Fruit fly (Drosophila melanogaster): ENCODE results near the gene Acp63F.

DNA sequence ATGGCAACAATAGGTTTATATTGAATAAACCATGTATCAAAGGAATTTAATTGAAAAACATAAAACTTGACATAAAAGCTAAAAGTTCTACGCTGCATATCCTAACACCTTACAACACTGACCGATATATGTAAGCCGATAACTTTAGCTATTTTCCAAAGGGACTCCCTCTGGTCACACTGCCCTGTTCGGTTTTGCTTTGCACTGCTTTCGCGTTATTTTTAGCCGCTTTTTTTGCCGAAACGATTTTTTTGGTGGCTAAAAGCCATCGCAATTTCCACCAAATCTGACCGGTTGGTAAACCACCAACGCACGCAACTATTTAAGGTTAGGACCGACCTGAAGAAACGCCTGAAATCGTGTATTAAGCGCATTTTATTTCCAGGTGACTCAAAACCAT is 5.1 kb downstream of the Acp63F start, which contains the start of the genes CG32263 and PIG-B:
- TF ChIP-seq Hr78 (GFP tag; optimal IDR thresholded peaks at IDR 0.05) (no peak), sage (GFP tag; optimal IDR thresholded peaks at IDR 0.05) (no peak), usp (GFP tag; optimal IDR thresholded peaks at IDR 0.05) (no peak), Vsx2 (GFP tag; optimal IDR thresholded peaks at IDR 0.05; ENCODE audit: partially characterized antibody) (no peak), GATAd (GFP tag; optimal IDR thresholded peaks at IDR 0.05) (no peak), h (GFP tag; optimal IDR thresholded peaks at IDR 0.05) (no peak), CG9705 (GFP tag; optimal IDR thresholded peaks at IDR 0.05) (no peak), jim (GFP tag; optimal IDR thresholded peaks at IDR 0.05) (no peak), brk (GFP tag; optimal IDR thresholded peaks at IDR 0.05) (no peak), pan (optimal IDR thresholded peaks at IDR 0.05) (no peak), Hnf4 (GFP tag; optimal IDR thresholded peaks at IDR 0.05) (no peak), woc (GFP tag; optimal IDR thresholded peaks at IDR 0.05) (no peak)
